Worm (Caenorhabditis elegans): ENCODE results near the gene C54F6.5.

The C54F6.5 gene

DNA sequence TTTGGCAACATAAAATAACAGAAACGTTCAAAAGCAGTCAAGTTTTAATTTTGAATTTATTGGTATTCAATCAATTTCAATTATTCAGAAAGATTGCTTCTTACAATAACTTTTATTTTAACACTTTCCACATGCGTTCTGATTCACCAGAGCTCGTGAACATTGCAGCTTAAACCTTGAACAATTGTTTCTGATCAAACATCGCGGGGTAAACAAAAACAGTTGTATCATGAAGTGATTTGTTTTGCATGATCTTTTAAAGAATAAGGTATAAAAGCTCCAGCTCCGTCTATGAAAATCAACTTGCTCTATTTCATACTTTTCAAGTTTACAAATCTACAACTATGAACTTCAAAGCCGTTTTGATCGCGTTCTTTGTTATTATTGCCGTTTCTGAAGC, 5.5 kb upstream of the C54F6.5 start, which contains the start of gene C54F6.6:
TSS of gene C54F6.6 (plus strand) at position 301 of the 400 bp plus-strand sequence.
- TF ChIP-seq lin-32 (GFP tag; optimal IDR thresholded peaks at IDR 0.05), result no peak
- TF ChIP-seq elt-3 (tag; optimal IDR thresholded peaks at IDR 0.05), result no peak
- TF ChIP-seq nhr-28 (tag; optimal IDR thresholded peaks at IDR 0.05), result no peak
- no peak for TF ChIP-seq mab-5 (tag; optimal IDR thresholded peaks at IDR 0.05)
- TF ChIP-seq pha-4 (tag; optimal IDR thresholded peaks at IDR 0.05), result no peak
- no peak for TF ChIP-seq drap-1 (GFP tag; optimal IDR thresholded peaks at IDR 0.05)
- no peak for TF ChIP-seq sem-2 (GFP tag; optimal IDR thresholded peaks at IDR 0.05)
- no peak for TF ChIP-seq elt-1 (tag; optimal IDR thresholded peaks at IDR 0.05; ENCODE audit: borderline replicate concordance, insufficient read depth)
- no peak for TF ChIP-seq unc-120 (tag; optimal IDR thresholded peaks at IDR 0.05; ENCODE audit: poor library complexity, severe bottlenecking)
- TF ChIP-seq nhr-2 (tag; optimal IDR thresholded peaks at IDR 0.05), result no peak
- no peak for TF ChIP-seq M03D4.4 (tag; optimal IDR thresholded peaks at IDR 0.05)
- TF ChIP-seq tbx-8 (GFP tag; optimal IDR thresholded peaks at IDR 0.05), result no peak
- no peak for TF ChIP-seq unc-39 (tag; optimal IDR thresholded peaks at IDR 0.05)
- TF ChIP-seq lin-13 (tag; optimal IDR thresholded peaks at IDR 0.05), result no peak
- TF ChIP-seq bed-3 (GFP tag; optimal IDR thresholded peaks at IDR 0.05), result no peak

DNA sequence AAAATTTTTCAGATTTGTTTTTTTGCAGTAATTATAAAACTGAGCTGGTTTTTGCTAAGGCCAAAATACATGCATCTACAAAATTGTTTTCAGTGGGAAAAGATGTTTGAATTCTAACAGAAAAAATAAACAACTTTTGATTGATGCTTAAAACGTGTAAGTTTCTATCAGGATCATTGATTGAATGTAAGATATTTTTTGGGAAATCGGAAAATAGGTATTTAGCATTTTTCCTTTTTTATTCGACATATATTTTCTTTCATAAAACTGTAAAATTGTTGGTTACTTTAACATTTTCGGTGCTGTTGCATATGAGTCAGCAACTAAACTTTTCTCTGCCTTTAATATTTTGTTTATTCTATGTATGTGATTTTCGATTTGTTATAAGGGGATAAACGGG, 4.5 kb upstream of the C54F6.5 start, which contains the start of gene C54F6.20:
TSS of gene C54F6.20 (plus strand) at position 301 of the 400 bp plus-strand sequence.
- TF ChIP-seq nhr-12 (tag; optimal IDR thresholded peaks at IDR 0.05) (no peak), sptf-1 (tag; optimal IDR thresholded peaks at IDR 0.05) (no peak), mls-2 (tag; optimal IDR thresholded peaks at IDR 0.05) (no peak), unc-120 (tag; optimal IDR thresholded peaks at IDR 0.05; ENCODE audit: poor library complexity, severe bottlenecking) (no peak), snpc-4 (tag; optimal IDR thresholded peaks at IDR 0.05) (no peak), nhr-28 (tag; optimal IDR thresholded peaks at IDR 0.05) (no peak), M03D4.4 (tag; optimal IDR thresholded peaks at IDR 0.05) (no peak), elt-3 (tag; optimal IDR thresholded peaks at IDR 0.05) (no peak), unc-62 (GFP tag; optimal IDR thresholded peaks at IDR 0.05) (no peak), nhr-237 (tag; optimal IDR thresholded peaks at IDR 0.05) (no peak), blmp-1 (tag; optimal IDR thresholded peaks at IDR 0.05) (no peak)

DNA sequence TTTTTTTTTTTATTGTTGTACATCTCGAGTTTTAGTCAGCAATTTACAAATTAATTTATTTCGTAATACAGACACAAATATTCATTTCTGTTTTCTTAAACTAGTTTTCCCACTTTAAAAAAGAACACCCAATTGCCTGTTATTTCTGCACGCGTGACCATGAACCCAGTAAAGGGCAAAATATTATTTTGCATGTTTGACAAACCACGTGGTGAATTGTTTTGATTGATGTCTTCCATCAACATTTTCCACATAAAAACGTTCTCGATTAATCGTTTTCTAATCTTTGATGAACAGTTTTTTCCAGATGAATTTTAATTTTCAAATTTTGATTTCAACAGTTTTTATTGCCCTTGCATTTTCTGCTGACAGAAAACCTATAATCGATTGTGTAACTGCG, 3.2 kb upstream of the C54F6.5 start, which contains the start of gene C54F6.18:
TSS of gene C54F6.18 (plus strand) at position 301 of the 400 bp plus-strand sequence.
- TF ChIP-seq unc-39 (tag; optimal IDR thresholded peaks at IDR 0.05) (no peak), mls-2 (tag; optimal IDR thresholded peaks at IDR 0.05) (no peak), lin-32 (GFP tag; optimal IDR thresholded peaks at IDR 0.05) (no peak), ham-2 (GFP tag; optimal IDR thresholded peaks at IDR 0.05) (no peak), elt-3 (tag; optimal IDR thresholded peaks at IDR 0.05) (no peak), nhr-2 (tag; optimal IDR thresholded peaks at IDR 0.05) (no peak), M03D4.4 (tag; optimal IDR thresholded peaks at IDR 0.05) (no peak), nhr-237 (tag; optimal IDR thresholded peaks at IDR 0.05) (no peak), sem-2 (GFP tag; optimal IDR thresholded peaks at IDR 0.05) (no peak), mab-5 (tag; optimal IDR thresholded peaks at IDR 0.05) (no peak), ceh-39 (tag; optimal IDR thresholded peaks at IDR 0.05) (no peak), drap-1 (GFP tag; optimal IDR thresholded peaks at IDR 0.05) (no peak), unc-120 (tag; optimal IDR thresholded peaks at IDR 0.05; ENCODE audit: poor library complexity, severe bottlenecking) (no peak), elt-1 (tag; optimal IDR thresholded peaks at IDR 0.05; ENCODE audit: borderline replicate concordance, insufficient read depth) (no peak), tbx-8 (GFP tag; optimal IDR thresholded peaks at IDR 0.05) (no peak), nhr-28 (tag; optimal IDR thresholded peaks at IDR 0.05) (no peak), ces-1 (GFP tag; optimal IDR thresholded peaks at IDR 0.05) (no peak), ztf-11 (tag; optimal IDR thresholded peaks at IDR 0.05) (no peak), unc-62 (GFP tag; optimal IDR thresholded peaks at IDR 0.05) (no peak)

DNA sequence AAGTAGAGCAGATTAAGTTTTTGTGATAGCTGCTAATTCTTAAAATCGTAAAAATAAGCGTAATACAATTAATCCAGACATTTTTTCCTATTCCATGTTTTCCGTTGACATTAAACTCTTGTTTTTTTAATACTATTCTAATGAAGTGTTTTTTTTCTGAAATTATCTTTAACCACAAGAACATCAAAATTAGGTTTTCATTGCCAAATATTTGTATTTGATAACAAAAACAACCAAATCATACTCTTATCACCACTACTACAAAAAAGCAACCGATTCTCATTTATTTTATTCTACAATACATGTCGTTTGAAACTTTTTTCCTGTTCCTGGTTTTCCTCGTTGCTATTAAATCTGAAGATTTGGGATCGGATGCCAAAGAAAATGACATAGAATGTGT, 1.8 kb upstream of the C54F6.5 start, which contains the start of gene C54F6.17:
TSS of gene C54F6.17 (plus strand) at position 301 of the 400 bp plus-strand sequence.
- TF ChIP-seq nhr-237 (tag; optimal IDR thresholded peaks at IDR 0.05), result no peak
- no peak for TF ChIP-seq ceh-39 (tag; optimal IDR thresholded peaks at IDR 0.05)
- TF ChIP-seq unc-39 (tag; optimal IDR thresholded peaks at IDR 0.05), result no peak
- no peak for TF ChIP-seq bed-3 (GFP tag; optimal IDR thresholded peaks at IDR 0.05)
- TF ChIP-seq pha-4 (tag; optimal IDR thresholded peaks at IDR 0.05), result no peak
- TF ChIP-seq elt-1 (tag; optimal IDR thresholded peaks at IDR 0.05; ENCODE audit: borderline replicate concordance, insufficient read depth), result no peak
- no peak for TF ChIP-seq ceh-83 (GFP tag; optimal IDR thresholded peaks at IDR 0.05)

DNA sequence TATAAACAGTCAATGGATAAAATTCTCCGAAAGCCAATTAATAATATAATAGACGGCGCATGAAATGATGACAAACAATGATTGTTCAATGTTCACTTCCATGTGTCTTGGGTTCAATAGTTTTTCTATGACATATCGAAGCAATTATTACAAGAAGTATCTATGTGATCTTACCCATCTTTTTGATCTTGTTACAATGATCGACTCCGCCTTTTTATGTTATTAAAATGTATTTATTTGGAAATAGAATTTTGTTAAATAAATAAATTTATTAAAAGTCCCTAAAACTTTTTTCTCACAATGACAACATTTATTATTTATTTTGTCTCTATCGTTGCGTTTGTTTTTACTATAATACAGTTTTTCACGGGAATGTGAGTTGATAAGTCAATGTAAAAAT, 924 bp downstream of the C54F6.5 start, which contains the start of gene swt-2:
TSS of gene swt-2 (plus strand) at position 301 of the 400 bp plus-strand sequence.
- TF ChIP-seq blmp-1 (tag; optimal IDR thresholded peaks at IDR 0.05) (no peak), hlh-1 (tag; optimal IDR thresholded peaks at IDR 0.05) (no peak), tbx-8 (GFP tag; optimal IDR thresholded peaks at IDR 0.05) (no peak), mls-2 (tag; optimal IDR thresholded peaks at IDR 0.05) (no peak), nhr-76 (tag; optimal IDR thresholded peaks at IDR 0.05) (no peak), ceh-83 (GFP tag; optimal IDR thresholded peaks at IDR 0.05) (no peak), ces-1 (GFP tag; optimal IDR thresholded peaks at IDR 0.05) (no peak), sptf-1 (tag; optimal IDR thresholded peaks at IDR 0.05) (no peak), elt-3 (tag; optimal IDR thresholded peaks at IDR 0.05) (no peak), nhr-237 (tag; optimal IDR thresholded peaks at IDR 0.05) (no peak), nhr-2 (tag; optimal IDR thresholded peaks at IDR 0.05) (no peak), pha-4 (tag; optimal IDR thresholded peaks at IDR 0.05) (no peak), unc-62 (GFP tag; optimal IDR thresholded peaks at IDR 0.05) (no peak), sem-2 (GFP tag; optimal IDR thresholded peaks at IDR 0.05) (no peak), zip-8 (tag; optimal IDR thresholded peaks at IDR 0.05) (no peak), bed-3 (GFP tag; optimal IDR thresholded peaks at IDR 0.05) (no peak)
